Worm (Caenorhabditis elegans) whole organism, early embryonic: ENCODE measurements around the gene Y39G8B.2.

Source experiments
- B0310.2 ChIP-seq: sonication (generic microtip); optimal IDR thresholded peaks from 2 replicates; lab custom pipeline; 2016; ENCODE audit warnings: mild to moderate bottlenecking, missing genetic modification characterization, missing compliant biosample characterization
- aly-1 ChIP-seq: sonication (generic microtip); optimal IDR thresholded peaks from 2 replicates; lab custom pipeline; 2016; ENCODE audit warnings: missing genetic modification characterization, missing compliant biosample characterization
- ama-1 ChIP-seq: fragments of 150-350 bp; optimal IDR thresholded peaks from 2 replicates; lab custom pipeline; 2014
- ceh-13 ChIP-seq: fragments of 200-800 bp; sonication (Bioruptor generic); optimal IDR thresholded peaks from 2 replicates; lab custom pipeline; 2018; ENCODE audit warnings: mild to moderate bottlenecking, missing genetic modification characterization, missing compliant biosample characterization
- ets-7 ChIP-seq: sonication (generic microtip); optimal IDR thresholded peaks from 2 replicates; lab custom pipeline; 2016; ENCODE audit warnings: missing genotype, missing genetic modification characterization, missing compliant biosample characterization
- flt-1 ChIP-seq: fragments of 200-800 bp; sonication (Bioruptor generic); IDR thresholded peaks from 2 replicates; pipeline ENCODE4 v1.3.6; 2022; ENCODE audit warnings: missing genetic modification characterization, missing compliant biosample characterization
- hmbx-1 ChIP-seq: sonication (generic microtip); optimal IDR thresholded peaks from 2 replicates; lab custom pipeline; 2016; ENCODE audit warnings: mild to moderate bottlenecking, missing genetic modification characterization, missing compliant biosample characterization
- hnd-1 ChIP-seq: sonication (generic microtip); optimal IDR thresholded peaks from 2 replicates; lab custom pipeline; 2016; ENCODE audit warnings: missing genetic modification characterization, missing compliant biosample characterization
- scrt-1 ChIP-seq: fragments of 200-800 bp; sonication (Bioruptor generic); IDR thresholded peaks from 2 replicates; pipeline ENCODE4 v1.3.6; 2022; ENCODE audit warnings: missing genetic modification characterization, missing compliant biosample characterization
- sea-1 ChIP-seq: fragments of 200-800 bp; sonication (Bioruptor generic); conservative IDR thresholded peaks from 2 replicates; pipeline ENCODE4 v1.3.6; 2022; ENCODE audit warnings: missing genetic modification characterization, missing compliant biosample characterization
- tra-4 ChIP-seq: sonication (generic microtip); optimal IDR thresholded peaks from 2 replicates; lab custom pipeline; 2017; ENCODE audit warnings: missing genetic modification characterization, missing compliant biosample characterization

ce11 chrII:14014637-14015036 lies 38.6 kb upstream of the Y39G8B.2 start:
- TF ChIP-seq hmbx-1 (tag; lab: Kevin White, UChicago) (no peak), ama-1 (lab: Kevin White, UChicago) (no peak), sea-1 (GFP tag; lab: Robert Waterston, UW) (no peak), ets-7 (tag; lab: Kevin White, UChicago) (no peak), hnd-1 (tag; lab: Kevin White, UChicago) (no peak), flt-1 (GFP tag; lab: Robert Waterston, UW) (no peak), B0310.2 (tag; lab: Kevin White, UChicago) (no peak), aly-1 (tag; lab: Kevin White, UChicago) (no peak), scrt-1 (GFP tag; lab: Robert Waterston, UW) (no peak), tra-4 (no peak), ceh-13 (no peak)
